Worm (Caenorhabditis elegans) whole organism, L2 larva: ENCODE results near the gene spp-6.

Source experiments
- F13H6.1 ChIP-seq: sonication (generic microtip); optimal IDR thresholded peaks from 2 replicates; lab custom pipeline; 2016; ENCODE audit warnings: missing genetic modification characterization, missing compliant biosample characterization
- ceh-82 ChIP-seq: fragments of 150-350 bp; optimal IDR thresholded peaks from 2 replicates; lab custom pipeline; 2014; ENCODE audit warnings: missing biosample characterization, missing genetic modification characterization
- elt-3 ChIP-seq: sonication (generic microtip); optimal IDR thresholded peaks from 2 replicates; lab custom pipeline; 2017; ENCODE audit warnings: missing biosample characterization, missing genetic modification characterization
- fos-1 ChIP-seq: fragments of 150-350 bp; optimal IDR thresholded peaks from 2 replicates; lab custom pipeline; 2014; ENCODE audit warnings: missing biosample characterization, missing genetic modification characterization
- mdl-1 ChIP-seq, 2 experiments: fragments of 150-350 bp in 1 of 2; sonication (generic microtip) in 1 of 2; optimal IDR thresholded peaks; 2 replicates each; lab custom pipeline; 2017; ENCODE audit warnings: missing biosample characterization in 2 of 2, missing genetic modification characterization in 2 of 2
- nhr-11 ChIP-seq: fragments of 150-350 bp; optimal IDR thresholded peaks from 2 replicates; lab custom pipeline; 2014; ENCODE audit warnings: missing biosample characterization, missing genetic modification characterization
- nhr-23 ChIP-seq: fragments of 150-350 bp; optimal IDR thresholded peaks from 2 replicates; lab custom pipeline; 2014; ENCODE audit warnings: missing biosample characterization, missing genetic modification reagents, missing genetic modification characterization
- nhr-6 ChIP-seq: fragments of 150-350 bp; optimal IDR thresholded peaks from 2 replicates; lab custom pipeline; 2014; ENCODE audit warnings: missing biosample characterization, missing genetic modification characterization
- sma-9 ChIP-seq, 2 experiments: fragments of 150-350 bp in 1 of 2; sonication (generic microtip) in 1 of 2; optimal IDR thresholded peaks; 2 replicates each; lab custom pipeline; 2014 to 2016; ENCODE audit warnings: missing genetic modification characterization in 2 of 2, mild to moderate bottlenecking in 1 of 2, missing biosample characterization in 1 of 2, missing compliant biosample characterization in 1 of 2, missing genetic modification reagents in 1 of 2, moderate library complexity in 1 of 2
- snpc-4 ChIP-seq: fragments of 150-350 bp; optimal IDR thresholded peaks from 2 replicates; lab custom pipeline; 2014; ENCODE audit warnings: missing biosample characterization, missing genetic modification characterization
- zag-1 ChIP-seq: fragments of 150-350 bp; optimal IDR thresholded peaks from 2 replicates; lab custom pipeline; 2014; ENCODE audit warnings: missing biosample characterization, missing genetic modification characterization
- ztf-1 ChIP-seq: fragments of 200-800 bp; sonication (Bioruptor generic); conservative IDR thresholded peaks from 2 replicates; pipeline ENCODE4 v1.3.6; 2022; ENCODE audit warnings: missing genetic modification characterization, missing compliant biosample characterization

DNA sequence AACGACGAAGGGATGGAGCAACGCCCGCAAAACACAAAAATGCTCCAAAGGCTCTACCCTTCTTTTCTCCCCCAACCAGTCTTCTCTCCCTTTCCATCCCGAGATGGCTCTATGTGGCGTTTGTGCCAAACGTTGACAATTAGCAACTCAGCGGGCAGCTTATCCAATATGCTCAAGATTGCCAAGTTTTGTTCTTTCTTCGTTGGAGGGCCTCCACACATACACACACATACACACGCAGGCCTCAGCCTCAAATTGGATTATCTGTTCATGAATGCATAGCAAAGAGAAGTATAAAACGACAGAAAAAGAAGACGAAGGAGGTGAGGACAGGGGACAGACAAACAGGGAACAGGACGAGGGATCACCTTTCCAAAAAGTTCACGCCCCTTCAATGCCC lies 35.8 kb upstream of the spp-6 start:
- TF ChIP-seq elt-3 (tag; lab: Kevin White, UChicago) (no peak), ceh-82 (tag; lab: Kevin White, UChicago) (no peak), sma-9 (GFP tag; optimal IDR thresholded peaks at IDR 0.05; lab: Kevin White, UChicago) (no peak), sma-9 (tag; optimal IDR thresholded peaks at IDR 0.05; lab: Kevin White, UChicago) (no peak), fos-1 (no peak), nhr-23 (no peak), nhr-11 (tag; lab: Kevin White, UChicago) (no peak), F13H6.1 (no peak), zag-1 (tag; lab: Kevin White, UChicago) (no peak), snpc-4 (tag; lab: Kevin White, UChicago) (no peak), nhr-6 (tag; lab: Kevin White, UChicago) (no peak), ztf-1 (GFP tag; lab: Robert Waterston, UW) (no peak), mdl-1 (tag; optimal IDR thresholded peaks at IDR 0.05; lab: Kevin White, UChicago) (no peak)
